Worm (Caenorhabditis elegans) whole organism, young adult: Measurements from ENCODE around the gene tag-342.

Experiments
- B0261.1 ChIP-seq: sonication (generic microtip); optimal IDR thresholded peaks from 2 replicates; lab custom pipeline; 2016; ENCODE audit warnings: mild to moderate bottlenecking, missing genetic modification characterization, moderate library complexity, missing compliant biosample characterization
- C06A6.2 ChIP-seq: fragments of 200-800 bp; sonication (Bioruptor generic); conservative IDR thresholded peaks from 2 replicates; pipeline ENCODE4 v1.3.6; 2022; ENCODE audit warnings: missing genetic modification characterization, missing compliant biosample characterization
- D2030.7 ChIP-seq: fragments of 200-800 bp; sonication (Bioruptor generic); IDR thresholded peaks from 2 replicates; pipeline ENCODE4 v1.3.6; 2022; ENCODE audit warnings: missing genetic modification reagents, missing genetic modification characterization, missing compliant biosample characterization
- F10E7.11 ChIP-seq: sonication (generic microtip); optimal IDR thresholded peaks from 2 replicates; lab custom pipeline; 2017; ENCODE audit warnings: mild to moderate bottlenecking, missing genetic modification characterization, moderate library complexity, missing compliant biosample characterization
- F49E8.2 ChIP-seq: sonication (generic microtip); optimal IDR thresholded peaks from 3 replicates; lab custom pipeline; 2017; ENCODE audit warnings: missing genetic modification characterization, mild to moderate bottlenecking, missing compliant biosample characterization, antibody characterized with exemption, moderate library complexity; ENCODE audit not compliant: insufficient read depth
- F55B11.4 ChIP-seq: sonication (generic microtip); optimal IDR thresholded peaks from 2 replicates; lab custom pipeline; 2016; ENCODE audit warnings: missing compliant biosample characterization, missing genetic modification characterization, borderline replicate concordance; ENCODE audit not compliant: insufficient read depth
- F57C9.4 ChIP-seq: sonication (generic microtip); optimal IDR thresholded peaks from 2 replicates; lab custom pipeline; 2017; ENCODE audit warnings: mild to moderate bottlenecking, missing genetic modification characterization, missing compliant biosample characterization
- K11D2.4 ChIP-seq: fragments of 200-800 bp; sonication (Bioruptor generic); IDR thresholded peaks from 2 replicates; pipeline ENCODE4 v1.3.6; 2022; ENCODE audit warnings: missing genetic modification reagents, missing genetic modification characterization, missing compliant biosample characterization
- T26A5.8 ChIP-seq: sonication (generic microtip); optimal IDR thresholded peaks from 2 replicates; lab custom pipeline; 2016; ENCODE audit warnings: missing genetic modification characterization, missing compliant biosample characterization
- Y53G8AR.9 ChIP-seq: fragments of 200-800 bp; sonication (Bioruptor generic); conservative IDR thresholded peaks from 2 replicates; pipeline ENCODE4 v1.3.6; 2022; ENCODE audit warnings: missing genetic modification reagents, missing genetic modification characterization, missing compliant biosample characterization
- Y79H2A.3 ChIP-seq: fragments of 200-800 bp; sonication (Bioruptor generic); conservative IDR thresholded peaks from 2 replicates; pipeline ENCODE4 v1.3.6; 2022; ENCODE audit warnings: missing genetic modification reagents, missing genetic modification characterization, missing compliant biosample characterization
- ZK185.1 ChIP-seq: sonication (generic microtip); optimal IDR thresholded peaks from 2 replicates; lab custom pipeline; 2016; ENCODE audit warnings: mild to moderate bottlenecking, missing genetic modification characterization, missing compliant biosample characterization; ENCODE audit not compliant: poor library complexity, severe bottlenecking
- atf-7 ChIP-seq: sonication (generic microtip); optimal IDR thresholded peaks from 2 replicates; lab custom pipeline; 2017; ENCODE audit warnings: mild to moderate bottlenecking, missing genetic modification characterization, missing compliant biosample characterization
- attf-5 ChIP-seq: fragments of 200-800 bp; sonication (Bioruptor generic); optimal IDR thresholded peaks from 2 replicates; lab custom pipeline; 2018; ENCODE audit warnings: mild to moderate bottlenecking, missing genetic modification characterization, missing compliant biosample characterization
- cebp-1 ChIP-seq, 2 experiments: fragments of 200-800 bp in 1 of 2; sonication (Bioruptor generic) in 1 of 2; sonication (generic microtip) in 1 of 2; IDR thresholded peaks in 1 of 2; optimal IDR thresholded peaks in 1 of 2; 2 replicates each; pipeline versions ENCODE4 v1.3.6 to Lab custom; 2017 to 2022; ENCODE audit warnings: missing compliant biosample characterization in 2 of 2, missing genetic modification characterization in 2 of 2, mild to moderate bottlenecking in 1 of 2, missing genetic modification reagents in 1 of 2, moderate library complexity in 1 of 2
- cebp-2 ChIP-seq: fragments of 200-800 bp; sonication (Bioruptor generic); IDR thresholded peaks from 2 replicates; pipeline ENCODE4 v1.3.6; 2022; ENCODE audit warnings: missing genetic modification characterization, missing compliant biosample characterization
- ceh-100 ChIP-seq: fragments of 200-800 bp; sonication (Bioruptor generic); IDR thresholded peaks from 2 replicates; pipeline ENCODE4 v1.3.6; 2022; ENCODE audit warnings: missing genetic modification reagents, missing genetic modification characterization, missing compliant biosample characterization
- ceh-27 ChIP-seq: fragments of 200-800 bp; sonication (Bioruptor generic); optimal IDR thresholded peaks from 2 replicates; lab custom pipeline; 2018; ENCODE audit warnings: mild to moderate bottlenecking, missing genetic modification characterization, moderate library complexity, missing compliant biosample characterization
- ceh-58 ChIP-seq: fragments of 200-800 bp; sonication (Bioruptor generic); IDR thresholded peaks from 2 replicates; pipeline ENCODE4 v1.3.6; 2022; ENCODE audit warnings: missing genetic modification characterization, missing compliant biosample characterization
- chd-7 ChIP-seq: sonication (generic microtip); optimal IDR thresholded peaks from 2 replicates; lab custom pipeline; 2016; ENCODE audit warnings: mild to moderate bottlenecking, missing genetic modification characterization, moderate library complexity, missing compliant biosample characterization
- die-1 ChIP-seq: sonication (generic microtip); optimal IDR thresholded peaks from 2 replicates; lab custom pipeline; 2016; ENCODE audit warnings: missing genotype, mild to moderate bottlenecking, missing genetic modification characterization, missing compliant biosample characterization
- efl-1 ChIP-seq: fragments of 150-350 bp; optimal IDR thresholded peaks from 2 replicates; lab custom pipeline; 2014; ENCODE audit warnings: missing biosample characterization, missing genetic modification reagents, missing genetic modification characterization
- him-1 ChIP-seq: sonication (generic microtip); optimal IDR thresholded peaks from 2 replicates; lab custom pipeline; 2016; ENCODE audit warnings: missing genotype, missing genetic modification reagents, missing genetic modification characterization, missing compliant biosample characterization
- hlh-26 ChIP-seq: fragments of 200-800 bp; sonication (Bioruptor generic); conservative IDR thresholded peaks from 2 replicates; pipeline ENCODE4 v1.3.6; 2022; ENCODE audit warnings: missing genetic modification reagents, missing genetic modification characterization, missing compliant biosample characterization
- hsf-1 ChIP-seq: fragments of 200-800 bp; sonication (Bioruptor generic); IDR thresholded peaks from 2 replicates; pipeline ENCODE4 v1.3.6; 2022; ENCODE audit warnings: missing genetic modification reagents, missing genetic modification characterization, missing compliant biosample characterization
- lin-26 ChIP-seq: fragments of 200-800 bp; sonication (Bioruptor generic); IDR thresholded peaks from 2 replicates; pipeline ENCODE4 v1.3.6; 2022; ENCODE audit warnings: missing genetic modification reagents, missing genetic modification characterization, missing compliant biosample characterization
- lir-1 ChIP-seq: fragments of 200-800 bp; sonication (Bioruptor generic); conservative IDR thresholded peaks from 2 replicates; pipeline ENCODE4 v1.3.6; 2022; ENCODE audit warnings: missing genetic modification reagents, missing genetic modification characterization, missing compliant biosample characterization
- lsl-1 ChIP-seq: fragments of 200-800 bp; sonication (Bioruptor generic); optimal IDR thresholded peaks from 2 replicates; lab custom pipeline; 2018; ENCODE audit warnings: mild to moderate bottlenecking, missing genetic modification characterization, moderate library complexity, missing compliant biosample characterization
- madf-6 ChIP-seq: fragments of 200-800 bp; sonication (Bioruptor generic); IDR thresholded peaks from 2 replicates; pipeline ENCODE4 v1.3.6; 2022; ENCODE audit warnings: missing genetic modification reagents, missing genetic modification characterization, missing compliant biosample characterization
- madf-8 ChIP-seq: fragments of 200-800 bp; sonication (Bioruptor generic); conservative IDR thresholded peaks from 2 replicates; pipeline ENCODE4 v1.3.6; 2022; ENCODE audit warnings: missing genetic modification reagents, missing genetic modification characterization, missing compliant biosample characterization
- mcd-1 ChIP-seq: fragments of 200-800 bp; sonication (Bioruptor generic); IDR thresholded peaks from 2 replicates; pipeline ENCODE4 v1.3.6; 2022; ENCODE audit warnings: missing genetic modification reagents, missing genetic modification characterization, missing compliant biosample characterization
- mes-4 ChIP-seq: sonication (generic microtip); optimal IDR thresholded peaks from 2 replicates; lab custom pipeline; 2016; ENCODE audit warnings: missing genotype, missing genetic modification characterization, missing compliant biosample characterization
- nfya-1 ChIP-seq: sonication (generic microtip); optimal IDR thresholded peaks from 2 replicates; lab custom pipeline; 2017; ENCODE audit warnings: antibody characterized with exemption, missing compliant biosample characterization, missing genetic modification characterization, borderline replicate concordance; ENCODE audit not compliant: insufficient read depth
- nhr-179 ChIP-seq: sonication (generic microtip); optimal IDR thresholded peaks from 2 replicates; lab custom pipeline; 2016; ENCODE audit warnings: mild to moderate bottlenecking, missing genetic modification characterization, missing compliant biosample characterization
- nhr-80 ChIP-seq: sonication (generic microtip); optimal IDR thresholded peaks from 2 replicates; lab custom pipeline; 2016; ENCODE audit warnings: missing genetic modification characterization, missing compliant biosample characterization
- pha-4 ChIP-seq: fragments of 150-350 bp; sonication (generic microtip); optimal IDR thresholded peaks from 2 replicates; lab custom pipeline; 2014; ENCODE audit warnings: missing biosample characterization, missing genetic modification reagents, missing genetic modification characterization
- repo-1 ChIP-seq: sonication (generic microtip); optimal IDR thresholded peaks from 2 replicates; lab custom pipeline; 2017; ENCODE audit warnings: mild to moderate bottlenecking, missing genetic modification characterization, missing compliant biosample characterization
- rpc-1 ChIP-seq, 2 experiments: fragments of 150-350 bp in 1 of 2; sonication (generic microtip) in 1 of 2; optimal IDR thresholded peaks; 2 replicates each; lab custom pipeline; 2014 to 2018; ENCODE audit warnings: missing biosample characterization in 1 of 2, missing genetic modification characterization in 1 of 2, missing genetic modification reagents in 1 of 2, missing genotype in 1 of 2
- sdz-38 ChIP-seq: sonication (generic microtip); optimal IDR thresholded peaks from 2 replicates; lab custom pipeline; 2016; ENCODE audit warnings: missing genotype, missing genetic modification characterization, missing compliant biosample characterization
- sea-2 ChIP-seq: fragments of 200-800 bp; sonication (Bioruptor generic); IDR thresholded peaks from 2 replicates; pipeline ENCODE4 v1.3.6; 2022; ENCODE audit warnings: missing genetic modification characterization, missing compliant biosample characterization
- snpc-1.3 ChIP-seq: sonication (generic microtip); optimal IDR thresholded peaks from 2 replicates; lab custom pipeline; 2017; ENCODE audit warnings: missing genetic modification characterization, mild to moderate bottlenecking, missing compliant biosample characterization, antibody characterized with exemption, moderate library complexity, missing genotype, missing genetic modification reagents; ENCODE audit not compliant: insufficient read depth
- tlf-1 ChIP-seq: fragments of 200-800 bp; sonication (Bioruptor generic); optimal IDR thresholded peaks from 2 replicates; lab custom pipeline; 2018; ENCODE audit warnings: mild to moderate bottlenecking, missing genetic modification characterization, missing compliant biosample characterization
- unc-130 ChIP-seq: sonication (generic microtip); optimal IDR thresholded peaks from 2 replicates; lab custom pipeline; 2016; ENCODE audit warnings: missing genetic modification reagents, missing genetic modification characterization, missing compliant biosample characterization
- xnd-1 ChIP-seq: sonication (generic microtip); optimal IDR thresholded peaks from 2 replicates; lab custom pipeline; 2016; ENCODE audit warnings: missing genotype, missing genetic modification reagents, missing genetic modification characterization, missing compliant biosample characterization
- zim-3 ChIP-seq: sonication (generic microtip); optimal IDR thresholded peaks from 2 replicates; lab custom pipeline; 2017; ENCODE audit warnings: mild to moderate bottlenecking, missing genetic modification characterization, moderate library complexity, missing compliant biosample characterization
- ztf-18 ChIP-seq: sonication (generic microtip); optimal IDR thresholded peaks from 2 replicates; lab custom pipeline; 2016; ENCODE audit warnings: missing genotype, mild to moderate bottlenecking, missing genetic modification characterization, missing compliant biosample characterization
- ztf-25 ChIP-seq: fragments of 200-800 bp; sonication (Bioruptor generic); IDR thresholded peaks from 2 replicates; pipeline ENCODE4 v1.3.6; 2022; ENCODE audit warnings: missing genetic modification reagents, missing genetic modification characterization, missing compliant biosample characterization
- ztf-28 ChIP-seq: fragments of 200-800 bp; sonication (Bioruptor generic); IDR thresholded peaks from 2 replicates; pipeline ENCODE4 v1.3.6; 2022; ENCODE audit warnings: missing genetic modification reagents, missing genetic modification characterization, missing compliant biosample characterization

The tag-342 gene

ce11 chrIII:9467095-9467494 lies 862 bp upstream of the tag-342 start, which contains the start of gene baf-1:
baf-1 (plus strand) TSS chrIII:9467464.
- TF ChIP-seq chd-7 (tag; lab: Kevin White, UChicago) (no peak), cebp-1 (GFP tag; IDR thresholded peaks at IDR 0.05; lab: Robert Waterston, UW) (peak; percentile 21; the same call in 1 of the 2 replicates), cebp-1 (tag; optimal IDR thresholded peaks at IDR 0.05; lab: Kevin White, UChicago) (peak; percentile 92), cebp-2 (GFP tag; lab: Robert Waterston, UW) (no peak), him-1 (tag; lab: Kevin White, UChicago) (no peak), die-1 (tag; lab: Kevin White, UChicago) (no peak), K11D2.4 (GFP tag; lab: Robert Waterston, UW) (peak; percentile 60; the same call in 1 of the 2 replicates), F49E8.2 (tag; lab: Kevin White, UChicago) (peak; percentile 20), lsl-1 (GFP tag; lab: Kevin White, UChicago) (peak; percentile 44), hsf-1 (GFP tag; lab: Robert Waterston, UW) (peak; percentile 41; the same call in 1 of the 2 replicates), efl-1 (GFP tag; lab: Kevin White, UChicago) (peak; percentile 20), ztf-18 (tag; lab: Kevin White, UChicago) (peak; percentile 33), mes-4 (tag; lab: Kevin White, UChicago) (no peak), nfya-1 (no peak), nhr-179 (tag; lab: Kevin White, UChicago) (no peak), repo-1 (no peak), snpc-1.3 (tag; lab: Kevin White, UChicago) (peak; percentile 15), lin-26 (GFP tag; lab: Robert Waterston, UW) (no peak), madf-6 (GFP tag; lab: Robert Waterston, UW) (peak; percentile 65), F57C9.4 (tag; lab: Kevin White, UChicago) (no peak), ztf-28 (GFP tag; lab: Robert Waterston, UW) (no peak), ceh-100 (no peak), unc-130 (GFP tag; lab: Kevin White, UChicago) (peak; percentile 25), ZK185.1 (no peak), Y79H2A.3 (GFP tag; lab: Robert Waterston, UW) (no peak), Y53G8AR.9 (GFP tag; lab: Robert Waterston, UW) (no peak; the same call in 1 of the 2 replicates), D2030.7 (peak; percentile 27; the same call in 1 of the 2 replicates), pha-4 (tag; lab: Kevin White, UChicago) (no peak), F55B11.4 (tag; lab: Kevin White, UChicago) (no peak), hlh-26 (no peak), ceh-58 (GFP tag; lab: Robert Waterston, UW) (no peak), sea-2 (GFP tag; lab: Robert Waterston, UW) (no peak), nhr-80 (peak; percentile 40), tlf-1 (GFP tag; lab: Kevin White, UChicago) (peak; percentile 7), C06A6.2 (GFP tag; lab: Robert Waterston, UW) (no peak), sdz-38 (tag; lab: Kevin White, UChicago) (no peak), attf-5 (GFP tag; lab: Kevin White, UChicago) (peak; percentile 81), atf-7 (tag; lab: Kevin White, UChicago) (peak; percentile 10), lir-1 (GFP tag; lab: Robert Waterston, UW) (no peak), ztf-25 (no peak), mcd-1 (GFP tag; lab: Robert Waterston, UW) (peak; percentile 97), zim-3 (tag; lab: Kevin White, UChicago) (no peak), T26A5.8 (tag; lab: Kevin White, UChicago) (no peak), xnd-1 (tag; lab: Kevin White, UChicago) (no peak), madf-8 (GFP tag; lab: Robert Waterston, UW) (0 out of 2 replicates have a peak, but pooled peaks have one; percentile 15), ceh-27 (GFP tag; lab: Kevin White, UChicago) (no peak), F10E7.11 (tag; lab: Kevin White, UChicago) (no peak), rpc-1 (optimal IDR thresholded peaks at IDR 0.05; lab: Kevin White, UChicago) (no peak), rpc-1 (tag; optimal IDR thresholded peaks at IDR 0.05; lab: Kevin White, UChicago) (no peak), B0261.1 (tag; lab: Kevin White, UChicago) (no peak)
